Fruit fly (Drosophila melanogaster) whole organism, prepupa: ENCODE data around the gene CG42353.
A peak's percentile ranks its signal among the peaks of the same experiment; 100 is the strongest.

Experiments
- CG10631 ChIP-seq: fragments of 200-800 bp; sonication (Bioruptor generic); optimal IDR thresholded peaks from 2 replicates; lab custom pipeline; 2016; ENCODE audit warnings: missing biosample characterization, missing genetic modification characterization
- CG11294 ChIP-seq: fragments of 200-800 bp; sonication (Bioruptor generic); IDR thresholded peaks from 2 replicates; pipeline ENCODE4 v1.3.6; 2022; ENCODE audit warnings: missing biosample characterization, missing genetic modification characterization
- CG11902 ChIP-seq: fragments of 200-800 bp; sonication (Bioruptor generic); optimal IDR thresholded peaks from 3 replicates; lab custom pipeline; 2016; ENCODE audit warnings: missing biosample characterization, missing genetic modification characterization
- CG16779 ChIP-seq: fragments of 200-800 bp; sonication (Bioruptor generic); optimal IDR thresholded peaks from 3 replicates; lab custom pipeline; 2017; ENCODE audit warnings: missing biosample characterization, mild to moderate bottlenecking, missing genetic modification characterization
- CG31627 ChIP-seq: fragments of 200-800 bp; sonication (Bioruptor generic); optimal IDR thresholded peaks from 3 replicates; lab custom pipeline; 2016; ENCODE audit warnings: missing biosample characterization, missing genetic modification characterization
- CG4318 ChIP-seq: fragments of 200-800 bp; sonication (Bioruptor generic); optimal IDR thresholded peaks from 3 replicates; lab custom pipeline; 2017; ENCODE audit warnings: missing biosample characterization, mild to moderate bottlenecking, missing genetic modification characterization
- CG6163 ChIP-seq: fragments of 200-800 bp; sonication (Bioruptor generic); IDR thresholded peaks from 3 replicates; pipeline ENCODE4 v1.3.6; 2022; ENCODE audit warnings: missing biosample characterization, missing genetic modification characterization
- CG6276 ChIP-seq: fragments of 200-800 bp; sonication (Bioruptor generic); optimal IDR thresholded peaks from 2 replicates; lab custom pipeline; 2017; ENCODE audit warnings: missing biosample characterization, mild to moderate bottlenecking, missing genetic modification characterization
- CG7368 ChIP-seq: fragments of 200-800 bp; sonication (Bioruptor generic); optimal IDR thresholded peaks from 3 replicates; lab custom pipeline; 2016; ENCODE audit warnings: missing biosample characterization, missing genetic modification characterization
- CG8319 ChIP-seq: fragments of 200-800 bp; sonication (Bioruptor generic); optimal IDR thresholded peaks from 3 replicates; lab custom pipeline; 2016; ENCODE audit warnings: missing biosample characterization, missing genetic modification characterization
- CG8632 ChIP-seq: fragments of 200-800 bp; sonication (Bioruptor generic); optimal IDR thresholded peaks from 3 replicates; lab custom pipeline; 2016; ENCODE audit warnings: missing biosample characterization, missing genetic modification characterization
- Eip75B ChIP-seq: fragments of 200-800 bp; sonication (Bioruptor generic); optimal IDR thresholded peaks from 3 replicates; lab custom pipeline; 2016; ENCODE audit warnings: missing biosample characterization, missing genetic modification characterization
- Eip78C ChIP-seq: fragments of 200-800 bp; sonication (Bioruptor generic); peaks from one replicate; lab custom pipeline; 2016; ENCODE audit warnings: missing biosample characterization, missing genetic modification characterization
- Ets21C ChIP-seq: fragments of 200-800 bp; sonication (Bioruptor generic); optimal IDR thresholded peaks from 3 replicates; lab custom pipeline; 2016; ENCODE audit warnings: missing biosample characterization, missing genetic modification characterization
- Gug ChIP-seq: fragments of 200-800 bp; sonication (Bioruptor generic); IDR thresholded peaks from 2 replicates; pipeline ENCODE4 v1.3.6; 2022; ENCODE audit warnings: missing biosample characterization, missing genetic modification characterization
- Hr38 ChIP-seq: sonication (Bioruptor generic); optimal IDR thresholded peaks from 2 replicates; lab custom pipeline; 2016; ENCODE audit warnings: missing biosample characterization, missing genetic modification characterization
- Hr39 ChIP-seq: fragments of 200-800 bp; sonication (Bioruptor generic); optimal IDR thresholded peaks from 2 replicates; lab custom pipeline; 2016; ENCODE audit warnings: missing biosample characterization, missing genetic modification characterization
- Lpt ChIP-seq: fragments of 200-800 bp; sonication (Bioruptor generic); optimal IDR thresholded peaks from 3 replicates; lab custom pipeline; 2016; ENCODE audit warnings: missing biosample characterization, missing genetic modification characterization
- Met ChIP-seq: fragments of 200-800 bp; sonication (Bioruptor generic); optimal IDR thresholded peaks from 3 replicates; lab custom pipeline; 2016; ENCODE audit warnings: missing biosample characterization, missing genetic modification characterization
- OdsH ChIP-seq: fragments of 200-800 bp; sonication (Bioruptor generic); optimal IDR thresholded peaks from 3 replicates; lab custom pipeline; 2016; ENCODE audit warnings: missing biosample characterization, missing genetic modification characterization
- Smox ChIP-seq: fragments of 200-800 bp; sonication (Bioruptor generic); optimal IDR thresholded peaks from 3 replicates; lab custom pipeline; 2016; ENCODE audit warnings: missing biosample characterization, missing genetic modification characterization
- Sox102F ChIP-seq: fragments of 200-800 bp; sonication (Bioruptor generic); optimal IDR thresholded peaks from 2 replicates; lab custom pipeline; 2016; ENCODE audit warnings: missing biosample characterization, mild to moderate bottlenecking, missing genetic modification characterization
- Sox14 ChIP-seq: fragments of 200-800 bp; sonication (Bioruptor generic); optimal IDR thresholded peaks from 3 replicates; lab custom pipeline; 2016; ENCODE audit warnings: missing biosample characterization, missing genetic modification characterization
- Sox15 ChIP-seq: fragments of 200-800 bp; sonication (Bioruptor generic); optimal IDR thresholded peaks from 3 replicates; lab custom pipeline; 2016; ENCODE audit warnings: missing biosample characterization, missing genetic modification characterization
- cyc ChIP-seq: fragments of 200-800 bp; sonication (Bioruptor generic); optimal IDR thresholded peaks from 3 replicates; lab custom pipeline; 2016; ENCODE audit warnings: missing biosample characterization, missing genetic modification characterization
- dac ChIP-seq: fragments of 200-800 bp; sonication (Bioruptor generic); optimal IDR thresholded peaks from 2 replicates; lab custom pipeline; 2017; ENCODE audit warnings: missing biosample characterization, mild to moderate bottlenecking, missing genetic modification characterization
- eg ChIP-seq: fragments of 200-800 bp; sonication (Bioruptor generic); IDR thresholded peaks from 3 replicates; pipeline ENCODE4 v1.3.6; 2022; ENCODE audit warnings: missing biosample characterization, missing genetic modification characterization
- esn ChIP-seq: fragments of 200-800 bp; sonication (Bioruptor generic); optimal IDR thresholded peaks from 2 replicates; lab custom pipeline; 2016; ENCODE audit warnings: missing biosample characterization, mild to moderate bottlenecking, missing genetic modification characterization, moderate library complexity
- fd59A ChIP-seq: fragments of 200-800 bp; sonication (Bioruptor generic); optimal IDR thresholded peaks from 2 replicates; lab custom pipeline; 2017; ENCODE audit warnings: missing biosample characterization, mild to moderate bottlenecking, missing genetic modification characterization, missing genetic modification reagents
- fd85E ChIP-seq: fragments of 200-800 bp; sonication (Bioruptor generic); optimal IDR thresholded peaks from 3 replicates; lab custom pipeline; 2016; ENCODE audit warnings: missing biosample characterization, missing genetic modification characterization
- fkh ChIP-seq: fragments of 200-800 bp; sonication (Bioruptor generic); optimal IDR thresholded peaks from 3 replicates; lab custom pipeline; 2017; ENCODE audit warnings: missing biosample characterization, mild to moderate bottlenecking, missing genetic modification characterization, moderate library complexity
- lz ChIP-seq: fragments of 200-800 bp; sonication (Bioruptor generic); optimal IDR thresholded peaks from 3 replicates; lab custom pipeline; 2016; ENCODE audit warnings: missing biosample characterization, missing genetic modification characterization
- net ChIP-seq: fragments of 200-800 bp; sonication (Bioruptor generic); optimal IDR thresholded peaks from 3 replicates; lab custom pipeline; 2016; ENCODE audit warnings: missing biosample characterization, missing genetic modification characterization
- salr ChIP-seq, 2 experiments: fragments of 200-800 bp; sonication (Bioruptor generic); optimal IDR thresholded peaks; 3 replicates each; lab custom pipeline; 2016 to 2018; ENCODE audit warnings: missing biosample characterization in 2 of 2, missing genetic modification characterization in 2 of 2, mild to moderate bottlenecking in 1 of 2
- spab ChIP-seq: fragments of 200-800 bp; sonication (Bioruptor generic); optimal IDR thresholded peaks from 2 replicates; lab custom pipeline; 2017; ENCODE audit warnings: missing biosample characterization, mild to moderate bottlenecking, missing genetic modification characterization, missing genetic modification reagents
- svp ChIP-seq: fragments of 200-800 bp; sonication (Bioruptor generic); peaks from one replicate; lab custom pipeline; 2016; ENCODE audit warnings: missing biosample characterization, missing genetic modification characterization
- topi ChIP-seq: fragments of 200-800 bp; sonication (Bioruptor generic); optimal IDR thresholded peaks from 3 replicates; lab custom pipeline; 2016; ENCODE audit warnings: missing biosample characterization, missing genetic modification characterization
- vri ChIP-seq: fragments of 200-800 bp; sonication (Bioruptor generic); optimal IDR thresholded peaks from 3 replicates; lab custom pipeline; 2016; ENCODE audit warnings: missing biosample characterization, mild to moderate bottlenecking, missing genetic modification characterization

CG42353 gene

DNA sequence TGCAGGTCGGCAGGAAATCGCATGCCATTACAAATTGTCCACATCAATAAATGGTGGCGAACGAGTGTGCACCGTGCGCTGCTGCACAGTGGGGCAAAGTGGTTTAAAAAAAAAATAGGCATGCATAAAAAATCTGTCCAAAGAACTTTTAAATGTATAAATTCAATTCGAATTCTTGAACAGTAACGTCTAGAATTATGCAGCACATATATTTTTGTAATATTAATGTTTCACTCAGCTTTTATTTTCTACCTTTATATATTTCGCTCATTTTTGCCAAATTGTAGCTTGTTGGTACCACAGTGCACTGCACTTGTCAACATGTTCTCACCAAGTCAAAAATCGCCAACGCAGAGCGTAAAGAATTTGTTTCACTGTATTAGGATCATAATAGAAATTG, 34.3 kb upstream of the CG42353 start (continued):
- peak; percentile 47 for TF ChIP-seq lz (GFP tag; lab: Kevin White, UChicago)
- TF ChIP-seq salr (GFP tag; optimal IDR thresholded peaks at IDR 0.05; lab: Kevin White, UChicago), result peak in 1 of 2 experiments; percentile 43
- peak; percentile 11 for TF ChIP-seq CG4318 (GFP tag; lab: Kevin White, UChicago)
- TF ChIP-seq Eip75B (GFP tag; lab: Kevin White, UChicago), result peak; percentile 51
- TF ChIP-seq Sox14, result peak; percentile 50
- TF ChIP-seq CG7368, result no peak
- peak; percentile 49 for TF ChIP-seq OdsH (GFP tag; lab: Kevin White, UChicago)
- no peak for TF ChIP-seq dac (GFP tag; lab: Kevin White, UChicago)
- TF ChIP-seq Gug (GFP tag; lab: Robert Waterston, UW), result no peak
- peak; percentile 21 for TF ChIP-seq CG8632 (GFP tag; lab: Kevin White, UChicago)
- no peak for TF ChIP-seq CG8319 (GFP tag; lab: Kevin White, UChicago)
- TF ChIP-seq topi (GFP tag; lab: Kevin White, UChicago), result peak; percentile 47
- peak; percentile 28 for TF ChIP-seq cyc (GFP tag; lab: Kevin White, UChicago)
- peak; percentile 20 for TF ChIP-seq vri (GFP tag; lab: Kevin White, UChicago)
- TF ChIP-seq esn (GFP tag; lab: Kevin White, UChicago), result peak; percentile 51
- TF ChIP-seq Smox (GFP tag; lab: Kevin White, UChicago), result peak; percentile 53
- 0 out of 2 replicates have a peak, but pooled peaks have one; percentile 13 for TF ChIP-seq CG11294 (GFP tag; lab: Robert Waterston, UW)
- TF ChIP-seq net (GFP tag; lab: Kevin White, UChicago), result peak; percentile 22
- peak; percentile 45 for TF ChIP-seq CG10631
- no peak for TF ChIP-seq CG11902 (GFP tag; lab: Kevin White, UChicago)
- no peak for TF ChIP-seq fd59A
- TF ChIP-seq fkh (GFP tag; lab: Kevin White, UChicago), result no peak
- peak; percentile 50 for TF ChIP-seq Sox102F

DNA sequence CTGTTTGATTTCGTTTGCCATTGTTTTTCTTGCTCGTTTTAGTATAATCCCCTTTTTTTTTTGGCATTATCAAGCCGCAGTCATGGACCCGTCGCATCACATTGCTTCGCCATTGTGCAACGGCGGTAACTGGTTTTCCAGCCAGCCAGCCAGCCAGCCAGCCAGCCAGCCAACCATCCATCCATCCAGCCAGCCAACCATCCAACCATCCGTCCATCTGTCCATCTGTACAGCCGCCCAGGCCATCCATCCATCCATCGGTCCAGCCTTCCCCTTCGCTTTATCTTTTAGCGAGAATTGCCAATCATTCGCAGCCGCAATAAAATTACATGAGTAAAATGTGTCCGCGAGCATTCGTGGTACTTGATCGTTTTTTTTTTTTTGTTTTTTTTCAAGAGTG, 31.2 kb upstream of the CG42353 start:
- no peak for TF ChIP-seq Lpt (GFP tag; lab: Kevin White, UChicago)
- no peak for TF ChIP-seq CG16779 (tag; lab: Kevin White, UChicago)
- TF ChIP-seq CG6163 (GFP tag; lab: Robert Waterston, UW), result no peak
- no peak for TF ChIP-seq CG8632 (GFP tag; lab: Kevin White, UChicago)
- TF ChIP-seq fd85E, result no peak
- no peak for TF ChIP-seq CG11902 (GFP tag; lab: Kevin White, UChicago)

DNA sequence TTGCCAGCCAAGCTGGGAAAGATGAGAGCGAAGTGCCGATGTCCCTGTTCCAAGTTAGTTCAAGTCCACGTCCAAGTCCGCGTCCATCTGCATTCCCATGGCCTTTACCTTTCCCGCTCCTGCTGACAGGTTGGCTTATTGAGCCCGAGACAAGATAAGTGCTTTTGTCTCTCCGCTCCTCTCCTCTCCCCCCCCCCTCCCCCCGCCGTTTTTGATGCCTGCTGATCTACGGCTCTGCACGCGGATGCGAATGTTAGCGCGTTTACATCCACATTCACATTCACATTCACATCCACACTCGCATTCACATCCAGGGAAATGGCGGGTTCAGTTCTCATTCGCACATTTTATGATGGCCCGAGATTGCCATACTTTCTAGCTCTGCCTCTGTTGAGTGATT, 30.6 kb upstream of the CG42353 start:
- TF ChIP-seq Met (GFP tag; lab: Kevin White, UChicago) (no peak), svp (GFP tag; lab: Kevin White, UChicago) (no peak)

DNA sequence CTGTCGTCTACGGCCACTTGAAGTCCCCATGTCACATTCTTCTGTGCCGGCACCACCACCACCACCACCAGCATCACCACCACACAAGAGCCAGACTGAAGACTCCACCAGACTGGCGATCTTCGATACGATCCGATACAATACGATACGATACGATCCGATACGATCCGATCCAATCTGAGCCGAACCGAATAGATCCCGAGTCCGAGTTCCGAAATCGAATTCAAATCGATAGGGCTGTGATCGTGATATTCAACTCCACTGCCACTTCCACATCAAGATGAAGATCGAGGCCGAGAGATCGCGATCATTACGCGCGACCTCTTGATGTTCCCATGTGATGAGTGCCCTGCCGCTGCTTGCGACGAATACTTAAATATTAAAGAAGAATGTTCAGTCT, 19.5 kb upstream of the CG42353 start:
- TF ChIP-seq CG6163 (GFP tag; lab: Robert Waterston, UW) (no peak), eg (GFP tag; lab: Robert Waterston, UW) (no peak), Sox102F (no peak), Gug (GFP tag; lab: Robert Waterston, UW) (no peak), CG16779 (tag; lab: Kevin White, UChicago) (no peak), spab (no peak), Ets21C (GFP tag; lab: Kevin White, UChicago) (no peak), esn (GFP tag; lab: Kevin White, UChicago) (no peak), Hr38 (no peak), Eip75B (GFP tag; lab: Kevin White, UChicago) (no peak), Sox15 (GFP tag; lab: Kevin White, UChicago) (no peak)

DNA sequence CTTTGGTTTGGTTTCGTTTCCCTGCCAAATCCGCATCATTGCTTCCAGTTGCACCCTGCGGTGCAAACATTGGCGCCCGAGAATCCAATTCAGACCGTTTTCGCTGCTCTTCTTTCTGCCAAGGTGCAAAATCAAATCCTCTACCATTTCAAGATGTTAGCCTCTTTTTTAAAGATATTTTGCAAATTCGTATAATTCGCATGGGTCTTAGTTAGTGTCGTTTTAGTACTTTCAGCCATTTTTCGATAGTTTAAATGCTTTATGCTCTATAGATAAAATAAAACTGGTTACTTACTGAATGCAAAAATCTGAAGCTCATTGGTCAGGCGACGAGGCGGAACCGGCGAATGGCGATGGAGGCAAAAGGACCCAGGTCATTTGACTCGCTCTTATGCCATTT, 6.9 kb upstream of the CG42353 start:
- peak; percentile 7 for TF ChIP-seq CG31627
- TF ChIP-seq Sox15 (GFP tag; lab: Kevin White, UChicago), result no peak
- peak; percentile 24 for TF ChIP-seq Sox102F
- peak; percentile 73 for TF ChIP-seq svp (GFP tag; lab: Kevin White, UChicago)
- TF ChIP-seq Hr39 (GFP tag; lab: Kevin White, UChicago), result peak; percentile 33
- TF ChIP-seq Met (GFP tag; lab: Kevin White, UChicago), result peak; percentile 49
- TF ChIP-seq topi (GFP tag; lab: Kevin White, UChicago), result peak; percentile 26
- peak; percentile 19 for TF ChIP-seq lz (GFP tag; lab: Kevin White, UChicago)
- TF ChIP-seq Eip78C (GFP tag; lab: Kevin White, UChicago), result peak; percentile 73
- TF ChIP-seq Lpt (GFP tag; lab: Kevin White, UChicago), result no peak
- TF ChIP-seq cyc (GFP tag; lab: Kevin White, UChicago), result peak; percentile 15
- TF ChIP-seq CG6276, result no peak
- TF ChIP-seq Smox (GFP tag; lab: Kevin White, UChicago), result peak; percentile 26
- TF ChIP-seq esn (GFP tag; lab: Kevin White, UChicago), result peak; percentile 32
